Worm (Caenorhabditis elegans) whole organism, L2 larva: ENCODE data around the gene bus-17.

Experiments
- C34F6.9 ChIP-seq: fragments of 150-350 bp; optimal IDR thresholded peaks from 2 replicates; lab custom pipeline; 2014; ENCODE audit warnings: missing biosample characterization, missing genetic modification characterization
- R02D3.7 ChIP-seq: fragments of 150-350 bp; optimal IDR thresholded peaks from 2 replicates; lab custom pipeline; 2014; ENCODE audit warnings: missing biosample characterization, missing genetic modification characterization
- Y55F3AM.14 ChIP-seq: fragments of 200-800 bp; sonication (Bioruptor generic); optimal IDR thresholded peaks from 2 replicates; lab custom pipeline; 2018; ENCODE audit warnings: mild to moderate bottlenecking, missing genetic modification characterization, missing compliant biosample characterization
- alr-1 ChIP-seq: fragments of 150-350 bp; optimal IDR thresholded peaks from 2 replicates; lab custom pipeline; 2014; ENCODE audit warnings: missing biosample characterization, missing genetic modification characterization
- aly-2 ChIP-seq: fragments of 150-350 bp; optimal IDR thresholded peaks from 2 replicates; lab custom pipeline; 2014; ENCODE audit warnings: missing biosample characterization, missing genetic modification characterization
- ama-1 ChIP-seq: fragments of 150-350 bp; optimal IDR thresholded peaks from 2 replicates; lab custom pipeline; 2018; ENCODE audit warnings: inconsistent platforms
- blmp-1 ChIP-seq: sonication (generic microtip); optimal IDR thresholded peaks from 2 replicates; lab custom pipeline; 2017; ENCODE audit warnings: missing genetic modification characterization, mild to moderate bottlenecking, missing compliant biosample characterization, antibody characterized with exemption, moderate library complexity; ENCODE audit not compliant: insufficient read depth
- ceh-16 ChIP-seq: fragments of 150-350 bp; optimal IDR thresholded peaks from 2 replicates; lab custom pipeline; 2014; ENCODE audit warnings: missing biosample characterization, missing genetic modification characterization
- ceh-82 ChIP-seq: fragments of 150-350 bp; optimal IDR thresholded peaks from 2 replicates; lab custom pipeline; 2014; ENCODE audit warnings: missing biosample characterization, missing genetic modification characterization
- dmd-4 ChIP-seq: sonication (generic microtip); optimal IDR thresholded peaks from 2 replicates; lab custom pipeline; 2017; ENCODE audit warnings: missing biosample characterization, missing genetic modification characterization
- egl-27 ChIP-seq: sonication (generic microtip); optimal IDR thresholded peaks from 3 replicates; lab custom pipeline; 2017; ENCODE audit warnings: missing biosample characterization, missing genetic modification reagents, missing genetic modification characterization
- elt-1 ChIP-seq: fragments of 150-350 bp; optimal IDR thresholded peaks from 2 replicates; lab custom pipeline; 2014; ENCODE audit warnings: missing biosample characterization, missing genetic modification characterization
- elt-3 ChIP-seq: sonication (generic microtip); optimal IDR thresholded peaks from 2 replicates; lab custom pipeline; 2017; ENCODE audit warnings: missing biosample characterization, missing genetic modification characterization
- fos-1 ChIP-seq: fragments of 150-350 bp; optimal IDR thresholded peaks from 2 replicates; lab custom pipeline; 2014; ENCODE audit warnings: missing biosample characterization, missing genetic modification characterization
- gmeb-1 ChIP-seq: fragments of 150-350 bp; optimal IDR thresholded peaks from 2 replicates; lab custom pipeline; 2014; ENCODE audit warnings: missing biosample characterization, missing genetic modification characterization
- lin-11 ChIP-seq: fragments of 150-350 bp; sonication (generic microtip); optimal IDR thresholded peaks from 2 replicates; lab custom pipeline; 2014; ENCODE audit warnings: missing biosample characterization, missing genetic modification characterization, inconsistent platforms, mixed read lengths
- lin-39 ChIP-seq: fragments of 150-350 bp; optimal IDR thresholded peaks from 2 replicates; lab custom pipeline; 2014; ENCODE audit warnings: missing biosample characterization, missing genetic modification reagents, missing genetic modification characterization
- lsy-2 ChIP-seq, 2 experiments: fragments of 150-350 bp in 1 of 2; sonication (generic microtip) in 1 of 2; optimal IDR thresholded peaks; 2 replicates each; lab custom pipeline; 2014 to 2017; ENCODE audit warnings: missing biosample characterization in 2 of 2, missing genetic modification characterization in 2 of 2
- mab-5 ChIP-seq: fragments of 150-350 bp; optimal IDR thresholded peaks from 2 replicates; lab custom pipeline; 2014; ENCODE audit warnings: missing biosample characterization, missing genetic modification characterization
- mbf-1 ChIP-seq: sonication (generic microtip); optimal IDR thresholded peaks from 2 replicates; lab custom pipeline; 2017; ENCODE audit warnings: missing biosample characterization, missing genetic modification characterization
- mdl-1 ChIP-seq, 2 experiments: fragments of 150-350 bp in 1 of 2; sonication (generic microtip) in 1 of 2; optimal IDR thresholded peaks; 2 replicates each; lab custom pipeline; 2017; ENCODE audit warnings: missing biosample characterization in 2 of 2, missing genetic modification characterization in 2 of 2
- nhr-11 ChIP-seq: fragments of 150-350 bp; optimal IDR thresholded peaks from 2 replicates; lab custom pipeline; 2014; ENCODE audit warnings: missing biosample characterization, missing genetic modification characterization
- nhr-12 ChIP-seq: fragments of 150-350 bp; optimal IDR thresholded peaks from 2 replicates; lab custom pipeline; 2014; ENCODE audit warnings: missing biosample characterization, missing genetic modification characterization
- nhr-129 ChIP-seq: fragments of 150-350 bp; optimal IDR thresholded peaks from 2 replicates; lab custom pipeline; 2014; ENCODE audit warnings: missing biosample characterization, missing genetic modification characterization
- nhr-21 ChIP-seq: fragments of 150-350 bp; optimal IDR thresholded peaks from 2 replicates; lab custom pipeline; 2014; ENCODE audit warnings: missing biosample characterization, missing genetic modification characterization
- nhr-23 ChIP-seq: fragments of 150-350 bp; optimal IDR thresholded peaks from 2 replicates; lab custom pipeline; 2014; ENCODE audit warnings: missing biosample characterization, missing genetic modification reagents, missing genetic modification characterization
- nhr-237 ChIP-seq: fragments of 150-350 bp; optimal IDR thresholded peaks from 2 replicates; lab custom pipeline; 2014; ENCODE audit warnings: missing biosample characterization, missing genetic modification characterization
- nhr-25 ChIP-seq: fragments of 150-350 bp; sonication (generic microtip); optimal IDR thresholded peaks from 3 replicates; lab custom pipeline; 2014; ENCODE audit warnings: missing biosample characterization, missing genetic modification characterization
- nhr-6 ChIP-seq: fragments of 150-350 bp; optimal IDR thresholded peaks from 2 replicates; lab custom pipeline; 2014; ENCODE audit warnings: missing biosample characterization, missing genetic modification characterization
- nhr-77 ChIP-seq: fragments of 150-350 bp; optimal IDR thresholded peaks from 2 replicates; lab custom pipeline; 2014; ENCODE audit warnings: missing biosample characterization, missing genetic modification characterization
- peb-1 ChIP-seq: fragments of 150-350 bp; optimal IDR thresholded peaks from 2 replicates; lab custom pipeline; 2014; ENCODE audit warnings: missing biosample characterization, missing genetic modification characterization
- sem-4 ChIP-seq: fragments of 150-350 bp; optimal IDR thresholded peaks from 2 replicates; lab custom pipeline; 2014; ENCODE audit warnings: missing biosample characterization, missing genetic modification reagents, missing genetic modification characterization
- skn-1 ChIP-seq: sonication (generic microtip); optimal IDR thresholded peaks from 2 replicates; lab custom pipeline; 2017; ENCODE audit warnings: missing biosample characterization, missing genetic modification characterization
- sma-3 ChIP-seq: sonication (generic microtip); optimal IDR thresholded peaks from 2 replicates; lab custom pipeline; 2016; ENCODE audit warnings: missing genetic modification reagents, missing genetic modification characterization, missing compliant biosample characterization
- sma-9 ChIP-seq, 2 experiments: fragments of 150-350 bp in 1 of 2; sonication (generic microtip) in 1 of 2; optimal IDR thresholded peaks; 2 replicates each; lab custom pipeline; 2014 to 2016; ENCODE audit warnings: missing genetic modification characterization in 2 of 2, mild to moderate bottlenecking in 1 of 2, missing biosample characterization in 1 of 2, missing compliant biosample characterization in 1 of 2, missing genetic modification reagents in 1 of 2, moderate library complexity in 1 of 2
- snpc-4 ChIP-seq: fragments of 150-350 bp; optimal IDR thresholded peaks from 2 replicates; lab custom pipeline; 2014; ENCODE audit warnings: missing biosample characterization, missing genetic modification characterization
- unc-39 ChIP-seq: fragments of 150-350 bp; optimal IDR thresholded peaks from 2 replicates; lab custom pipeline; 2014; ENCODE audit warnings: missing biosample characterization, missing genetic modification characterization
- unc-55 ChIP-seq: fragments of 150-350 bp; sonication (generic microtip); optimal IDR thresholded peaks from 3 replicates; lab custom pipeline; 2014; ENCODE audit warnings: missing biosample characterization, missing genetic modification reagents, missing genetic modification characterization
- unc-62 ChIP-seq: fragments of 150-350 bp; optimal IDR thresholded peaks from 2 replicates; lab custom pipeline; 2014; ENCODE audit warnings: missing biosample characterization, missing genetic modification reagents, missing genetic modification characterization
- zag-1 ChIP-seq: fragments of 150-350 bp; optimal IDR thresholded peaks from 2 replicates; lab custom pipeline; 2014; ENCODE audit warnings: missing biosample characterization, missing genetic modification characterization
- ztf-1 ChIP-seq: fragments of 200-800 bp; sonication (Bioruptor generic); conservative IDR thresholded peaks from 2 replicates; pipeline ENCODE4 v1.3.6; 2022; ENCODE audit warnings: missing genetic modification characterization, missing compliant biosample characterization
- ztf-11 ChIP-seq: sonication (generic microtip); optimal IDR thresholded peaks from 2 replicates; lab custom pipeline; 2017; ENCODE audit warnings: missing biosample characterization, missing genetic modification characterization
- ztf-4 ChIP-seq: fragments of 150-350 bp; optimal IDR thresholded peaks from 2 replicates; lab custom pipeline; 2014; ENCODE audit warnings: missing biosample characterization, missing genetic modification characterization

The bus-17 gene

DNA sequence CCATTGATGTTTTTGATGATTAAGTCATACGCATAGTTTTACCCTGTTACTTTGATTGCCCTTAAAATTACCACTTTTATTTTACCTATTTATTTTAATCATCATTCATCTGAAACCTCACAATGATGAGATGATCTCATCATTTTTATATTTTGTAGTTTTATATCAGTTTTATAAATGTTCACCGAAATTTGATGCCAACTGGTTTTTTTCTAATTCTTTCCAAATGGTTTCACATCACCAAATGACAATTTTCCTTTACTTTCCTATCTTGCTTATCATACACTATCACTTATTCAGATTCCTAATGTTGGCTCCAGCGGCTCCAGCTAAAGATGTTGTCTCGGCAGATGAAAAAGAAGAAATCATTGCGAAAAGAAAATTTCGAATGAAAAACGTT lies 34.5 kb downstream of the bus-17 start, which contains the start of gene lin-15A:
TSS of gene lin-15A (plus strand) at position 301 of the 400 bp plus-strand sequence.
- TF ChIP-seq ceh-82 (no peak), elt-1 (tag; lab: Kevin White, UChicago) (no peak), nhr-237 (no peak), aly-2 (tag; lab: Kevin White, UChicago) (no peak), alr-1 (tag; lab: Kevin White, UChicago) (no peak), unc-55 (GFP tag; lab: Kevin White, UChicago) (no peak), fos-1 (tag; lab: Kevin White, UChicago) (no peak), ztf-1 (GFP tag; lab: Robert Waterston, UW) (no peak), nhr-21 (tag; lab: Kevin White, UChicago) (no peak), mdl-1 (tag; optimal IDR thresholded peaks at IDR 0.05; lab: Kevin White, UChicago) (no peak), elt-3 (tag; lab: Kevin White, UChicago) (no peak), unc-39 (tag; lab: Kevin White, UChicago) (no peak), sma-3 (GFP tag; lab: Kevin White, UChicago) (no peak)
- TF ChIP-seq, all 48 proteins: peak for 0

DNA sequence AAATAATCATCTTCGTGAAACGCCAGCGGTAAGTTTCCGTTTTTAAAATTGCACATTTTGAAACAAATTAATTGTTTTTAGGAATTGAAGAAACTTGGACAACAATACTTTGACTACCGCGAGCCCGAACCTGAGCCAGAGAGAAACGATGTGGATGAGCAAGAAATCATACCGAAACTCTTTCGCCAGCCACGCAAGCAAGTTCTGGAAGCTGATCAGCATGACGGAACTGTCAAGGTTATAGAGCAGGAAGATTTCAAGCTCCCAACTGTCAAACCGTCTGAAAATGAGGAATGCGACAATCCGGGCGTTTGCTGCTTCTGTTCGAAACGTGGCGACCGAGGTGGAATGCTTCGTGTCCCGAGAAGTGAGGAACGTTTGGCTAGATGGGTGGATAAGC lies 35.8 kb downstream of the bus-17 start:
- no peak for TF ChIP-seq unc-62 (GFP tag; lab: Kevin White, UChicago)
- TF ChIP-seq nhr-25 (tag; lab: Kevin White, UChicago), result no peak
- no peak for TF ChIP-seq sem-4 (tag; lab: Kevin White, UChicago)
- TF ChIP-seq ztf-11 (tag; lab: Kevin White, UChicago), result no peak
- TF ChIP-seq, all 48 proteins: peak for 0

DNA sequence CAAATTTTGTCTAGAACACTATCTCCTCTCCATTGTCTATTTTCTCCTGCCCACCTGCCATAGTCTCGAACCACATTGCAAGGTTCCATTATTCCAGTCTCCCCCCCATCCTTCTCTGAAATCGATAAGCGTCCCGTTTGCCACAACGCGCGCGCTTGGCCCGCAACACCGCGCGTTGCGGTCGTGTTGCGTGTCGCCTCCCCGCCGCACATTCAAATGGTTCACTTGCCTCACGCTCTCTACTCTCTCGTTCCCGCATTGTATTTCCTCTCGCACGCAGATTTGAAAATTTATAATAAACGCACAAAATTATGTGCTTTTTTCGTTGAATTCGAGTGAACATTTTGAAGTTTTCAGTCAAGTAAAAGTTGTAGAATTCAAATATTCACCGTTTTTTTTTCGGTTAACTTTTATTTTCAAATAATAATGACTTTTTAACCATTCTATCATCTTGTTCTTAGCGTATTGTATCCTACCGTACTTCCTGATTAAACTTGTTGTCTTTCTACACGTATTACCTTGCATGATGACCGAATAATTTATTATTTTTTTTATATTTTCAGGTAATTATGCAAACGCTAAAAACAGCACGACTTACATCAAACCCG lies 40.5 kb downstream of the bus-17 start, which contains the start of gene lin-15B:
TSS of gene lin-15B (plus strand) at position 558 of the 608 bp plus-strand sequence.
- TF ChIP-seq lin-11 (tag; lab: Kevin White, UChicago), result no peak
- no peak for TF ChIP-seq ztf-1 (GFP tag; lab: Robert Waterston, UW)
- no peak for TF ChIP-seq nhr-77 (tag; lab: Kevin White, UChicago)
- no peak for TF ChIP-seq mab-5 (tag; lab: Kevin White, UChicago)

DNA sequence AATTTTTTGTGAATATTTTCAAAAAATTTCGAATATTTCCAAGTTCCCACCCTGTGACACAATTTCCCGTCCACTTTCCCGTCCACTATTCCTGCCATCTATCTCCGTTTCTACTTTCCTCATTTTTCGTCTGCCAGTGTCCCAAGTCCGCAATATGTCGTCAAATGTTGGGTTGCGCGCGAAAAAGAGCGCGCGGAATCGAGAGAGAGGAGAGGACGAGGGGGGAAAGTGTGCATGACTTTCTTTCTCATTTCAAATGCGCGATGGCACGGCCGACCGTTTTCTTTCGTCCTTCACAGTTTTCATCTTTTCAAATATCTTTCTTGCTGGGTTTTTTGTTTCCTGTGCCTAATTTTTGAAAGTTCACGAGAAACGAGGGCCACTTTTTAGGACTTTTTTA lies 41.2 kb downstream of the bus-17 start:
- TF ChIP-seq skn-1 (tag; lab: Kevin White, UChicago) (no peak), nhr-21 (tag; lab: Kevin White, UChicago) (no peak), mdl-1 (tag; optimal IDR thresholded peaks at IDR 0.05; lab: Kevin White, UChicago) (no peak), dmd-4 (tag; lab: Kevin White, UChicago) (no peak), unc-55 (GFP tag; lab: Kevin White, UChicago) (peak; percentile 57), nhr-23 (tag; lab: Kevin White, UChicago) (no peak), nhr-12 (tag; lab: Kevin White, UChicago) (no peak), nhr-6 (no peak), nhr-77 (tag; lab: Kevin White, UChicago) (no peak), C34F6.9 (peak; percentile 70), ama-1 (lab: Kevin White, UChicago) (no peak), ztf-4 (tag; lab: Kevin White, UChicago) (no peak), blmp-1 (tag; lab: Kevin White, UChicago) (peak; percentile 67), Y55F3AM.14 (GFP tag; lab: Kevin White, UChicago) (no peak), lin-39 (tag; lab: Kevin White, UChicago) (no peak), fos-1 (tag; lab: Kevin White, UChicago) (peak; percentile 43), unc-62 (GFP tag; lab: Kevin White, UChicago) (no peak), sma-9 (GFP tag; optimal IDR thresholded peaks at IDR 0.05; lab: Kevin White, UChicago) (peak; percentile 75), sma-9 (tag; optimal IDR thresholded peaks at IDR 0.05; lab: Kevin White, UChicago) (no peak), nhr-129 (tag; lab: Kevin White, UChicago) (peak; percentile 66), egl-27 (tag; lab: Kevin White, UChicago) (no peak), ceh-82 (no peak), ceh-16 (tag; lab: Kevin White, UChicago) (peak; percentile 40), snpc-4 (tag; lab: Kevin White, UChicago) (peak; percentile 34), unc-39 (tag; lab: Kevin White, UChicago) (no peak), elt-1 (tag; lab: Kevin White, UChicago) (no peak), aly-2 (tag; lab: Kevin White, UChicago) (no peak), gmeb-1 (tag; lab: Kevin White, UChicago) (peak; percentile 63), R02D3.7 (tag; lab: Kevin White, UChicago) (no peak), elt-3 (tag; lab: Kevin White, UChicago) (no peak), alr-1 (tag; lab: Kevin White, UChicago) (no peak), mab-5 (tag; lab: Kevin White, UChicago) (no peak), lin-11 (tag; lab: Kevin White, UChicago) (peak; percentile 37), nhr-11 (no peak), lsy-2 (tag; optimal IDR thresholded peaks at IDR 0.05; lab: Kevin White, UChicago) (no peak), sma-3 (GFP tag; lab: Kevin White, UChicago) (peak; percentile 35), nhr-237 (no peak), sem-4 (tag; lab: Kevin White, UChicago) (peak; percentile 41), mbf-1 (tag; lab: Kevin White, UChicago) (no peak), nhr-25 (tag; lab: Kevin White, UChicago) (no peak), peb-1 (tag; lab: Kevin White, UChicago) (no peak), zag-1 (tag; lab: Kevin White, UChicago) (no peak), ztf-11 (tag; lab: Kevin White, UChicago) (no peak)
